Worm (Caenorhabditis elegans): ENCODE results near the gene arrd-24.

ce11 chrX:13941296-13941695, 39.0 kb downstream of the arrd-24 start:
- TF ChIP-seq elt-2 (tag; optimal IDR thresholded peaks at IDR 0.05) (no peak), mec-3 (tag; optimal IDR thresholded peaks at IDR 0.05; ENCODE audit: borderline replicate concordance) (no peak), unc-86 (tag; optimal IDR thresholded peaks at IDR 0.05) (no peak), unc-55 (GFP tag; optimal IDR thresholded peaks at IDR 0.05) (peak; percentile 24), pha-4 (tag; optimal IDR thresholded peaks at IDR 0.05) (no peak), ceh-45 (GFP tag; IDR thresholded peaks at IDR 0.05) (no peak)
